Worm (Caenorhabditis elegans) whole organism, young adult: ENCODE data around the gene C50B8.4.

Experiments used
- C06A6.2 ChIP-seq: fragments of 200-800 bp; sonication (Bioruptor generic); conservative IDR thresholded peaks from 2 replicates; pipeline ENCODE4 v1.3.6; 2022; ENCODE audit warnings: missing genetic modification characterization, missing compliant biosample characterization
- F39B2.1 ChIP-seq: fragments of 200-800 bp; sonication (Bioruptor generic); IDR thresholded peaks from 2 replicates; pipeline ENCODE4 v1.3.6; 2022; ENCODE audit warnings: missing genetic modification reagents, missing genetic modification characterization, missing compliant biosample characterization
- F49E8.2 ChIP-seq: sonication (generic microtip); optimal IDR thresholded peaks from 3 replicates; lab custom pipeline; 2017; ENCODE audit warnings: missing genetic modification characterization, mild to moderate bottlenecking, missing compliant biosample characterization, antibody characterized with exemption, moderate library complexity; ENCODE audit not compliant: insufficient read depth
- F52B5.7 ChIP-seq: sonication (generic microtip); optimal IDR thresholded peaks from 2 replicates; lab custom pipeline; 2016; ENCODE audit warnings: mild to moderate bottlenecking, missing genetic modification characterization, missing compliant biosample characterization
- F55B11.4 ChIP-seq: sonication (generic microtip); optimal IDR thresholded peaks from 2 replicates; lab custom pipeline; 2016; ENCODE audit warnings: missing compliant biosample characterization, missing genetic modification characterization, borderline replicate concordance; ENCODE audit not compliant: insufficient read depth
- F57A8.1 ChIP-seq: fragments of 200-800 bp; sonication (Bioruptor generic); optimal IDR thresholded peaks from 2 replicates; lab custom pipeline; 2018; ENCODE audit warnings: mild to moderate bottlenecking, missing genetic modification characterization, moderate library complexity, missing compliant biosample characterization
- K11D2.4 ChIP-seq: fragments of 200-800 bp; sonication (Bioruptor generic); IDR thresholded peaks from 2 replicates; pipeline ENCODE4 v1.3.6; 2022; ENCODE audit warnings: missing genetic modification reagents, missing genetic modification characterization, missing compliant biosample characterization
- ZK185.1 ChIP-seq: sonication (generic microtip); optimal IDR thresholded peaks from 2 replicates; lab custom pipeline; 2016; ENCODE audit warnings: mild to moderate bottlenecking, missing genetic modification characterization, missing compliant biosample characterization; ENCODE audit not compliant: poor library complexity, severe bottlenecking
- ama-1 ChIP-seq, 3 experiments: fragments of 150-350 bp in 1 of 3; sonication (generic microtip) in 2 of 3; optimal IDR thresholded peaks; 2 replicates each; lab custom pipeline; 2014 to 2018; ENCODE audit warnings: missing biosample characterization in 2 of 3, missing genetic modification characterization in 2 of 3, missing genetic modification reagents in 2 of 3
- aptf-3 ChIP-seq: fragments of 200-800 bp; sonication (Bioruptor generic); IDR thresholded peaks from 2 replicates; pipeline ENCODE4 v1.3.6; 2022; ENCODE audit warnings: missing genetic modification characterization, missing compliant biosample characterization
- atf-7 ChIP-seq: sonication (generic microtip); optimal IDR thresholded peaks from 2 replicates; lab custom pipeline; 2017; ENCODE audit warnings: mild to moderate bottlenecking, missing genetic modification characterization, missing compliant biosample characterization
- attf-5 ChIP-seq: fragments of 200-800 bp; sonication (Bioruptor generic); optimal IDR thresholded peaks from 2 replicates; lab custom pipeline; 2018; ENCODE audit warnings: mild to moderate bottlenecking, missing genetic modification characterization, missing compliant biosample characterization
- attf-6 ChIP-seq: fragments of 200-800 bp; sonication (Bioruptor generic); IDR thresholded peaks from 2 replicates; pipeline ENCODE4 v1.3.6; 2022; ENCODE audit warnings: missing genetic modification reagents, missing genetic modification characterization, missing compliant biosample characterization
- bed-1 ChIP-seq: fragments of 200-800 bp; sonication (Bioruptor generic); IDR thresholded peaks from 2 replicates; pipeline ENCODE4 v1.3.6; 2022; ENCODE audit warnings: missing genetic modification reagents, missing genetic modification characterization, missing compliant biosample characterization
- ccch-3 ChIP-seq: fragments of 200-800 bp; sonication (Bioruptor generic); optimal IDR thresholded peaks from 2 replicates; lab custom pipeline; 2018; ENCODE audit warnings: mild to moderate bottlenecking, missing genetic modification characterization, missing compliant biosample characterization
- ceh-100 ChIP-seq: fragments of 200-800 bp; sonication (Bioruptor generic); IDR thresholded peaks from 2 replicates; pipeline ENCODE4 v1.3.6; 2022; ENCODE audit warnings: missing genetic modification reagents, missing genetic modification characterization, missing compliant biosample characterization
- ceh-91 ChIP-seq: fragments of 200-800 bp; sonication (Bioruptor generic); IDR thresholded peaks from 2 replicates; pipeline ENCODE4 v1.3.6; 2022; ENCODE audit warnings: missing genetic modification reagents, missing genetic modification characterization, missing compliant biosample characterization
- dpff-1 ChIP-seq: sonication (generic microtip); optimal IDR thresholded peaks from 2 replicates; lab custom pipeline; 2017; ENCODE audit warnings: mild to moderate bottlenecking, missing genetic modification characterization, missing compliant biosample characterization
- dpl-1 ChIP-seq: fragments of 150-350 bp; optimal IDR thresholded peaks from 2 replicates; lab custom pipeline; 2014; ENCODE audit warnings: missing biosample characterization, missing genetic modification reagents, missing genetic modification characterization
- egl-44 ChIP-seq: fragments of 200-800 bp; sonication (Bioruptor generic); IDR thresholded peaks from 2 replicates; pipeline ENCODE4 v1.3.6; 2022; ENCODE audit warnings: missing genetic modification reagents, missing genetic modification characterization, missing compliant biosample characterization
- egrh-3 ChIP-seq: fragments of 200-800 bp; sonication (Bioruptor generic); IDR thresholded peaks from 2 replicates; pipeline ENCODE4 v1.3.6; 2022; ENCODE audit warnings: missing genetic modification reagents, missing genetic modification characterization, missing compliant biosample characterization
- ekl-4 ChIP-seq: fragments of 200-800 bp; sonication (Bioruptor generic); IDR thresholded peaks from 2 replicates; pipeline ENCODE4 v1.3.6; 2022; ENCODE audit warnings: missing genetic modification reagents, missing genetic modification characterization, missing compliant biosample characterization
- gei-17 ChIP-seq: fragments of 200-800 bp; sonication (Bioruptor generic); optimal IDR thresholded peaks from 2 replicates; lab custom pipeline; 2018; ENCODE audit warnings: mild to moderate bottlenecking, missing genetic modification characterization, missing compliant biosample characterization
- him-1 ChIP-seq: sonication (generic microtip); optimal IDR thresholded peaks from 2 replicates; lab custom pipeline; 2016; ENCODE audit warnings: missing genotype, missing genetic modification reagents, missing genetic modification characterization, missing compliant biosample characterization
- hlh-26 ChIP-seq: fragments of 200-800 bp; sonication (Bioruptor generic); conservative IDR thresholded peaks from 2 replicates; pipeline ENCODE4 v1.3.6; 2022; ENCODE audit warnings: missing genetic modification reagents, missing genetic modification characterization, missing compliant biosample characterization
- hmg-20 ChIP-seq: fragments of 200-800 bp; sonication (Bioruptor generic); IDR thresholded peaks from 2 replicates; pipeline ENCODE4 v1.3.6; 2022; ENCODE audit warnings: missing genetic modification reagents, missing genetic modification characterization, missing compliant biosample characterization
- lag-1 ChIP-seq: fragments of 200-800 bp; sonication (Bioruptor generic); IDR thresholded peaks from 2 replicates; pipeline ENCODE4 v1.3.6; 2022; ENCODE audit warnings: missing genetic modification reagents, missing genetic modification characterization, missing compliant biosample characterization
- lir-1 ChIP-seq: fragments of 200-800 bp; sonication (Bioruptor generic); conservative IDR thresholded peaks from 2 replicates; pipeline ENCODE4 v1.3.6; 2022; ENCODE audit warnings: missing genetic modification reagents, missing genetic modification characterization, missing compliant biosample characterization
- lsl-1 ChIP-seq: fragments of 200-800 bp; sonication (Bioruptor generic); optimal IDR thresholded peaks from 2 replicates; lab custom pipeline; 2018; ENCODE audit warnings: mild to moderate bottlenecking, missing genetic modification characterization, moderate library complexity, missing compliant biosample characterization
- lsy-27 ChIP-seq: sonication (generic microtip); optimal IDR thresholded peaks from 2 replicates; lab custom pipeline; 2017; ENCODE audit warnings: missing genetic modification characterization, mild to moderate bottlenecking, missing compliant biosample characterization, antibody characterized with exemption, missing genotype, borderline replicate concordance; ENCODE audit not compliant: insufficient read depth
- madf-10 ChIP-seq: sonication (generic microtip); optimal IDR thresholded peaks from 2 replicates; lab custom pipeline; 2016; ENCODE audit warnings: mild to moderate bottlenecking, missing genetic modification characterization, missing compliant biosample characterization
- madf-3 ChIP-seq: fragments of 200-800 bp; sonication (Bioruptor generic); IDR thresholded peaks from 2 replicates; pipeline ENCODE4 v1.3.6; 2022; ENCODE audit warnings: missing genetic modification reagents, missing genetic modification characterization, missing compliant biosample characterization
- madf-8 ChIP-seq: fragments of 200-800 bp; sonication (Bioruptor generic); conservative IDR thresholded peaks from 2 replicates; pipeline ENCODE4 v1.3.6; 2022; ENCODE audit warnings: missing genetic modification reagents, missing genetic modification characterization, missing compliant biosample characterization
- mel-28 ChIP-seq: sonication (generic microtip); optimal IDR thresholded peaks from 2 replicates; lab custom pipeline; 2016; ENCODE audit warnings: borderline replicate concordance, mild to moderate bottlenecking, missing genetic modification characterization, missing compliant biosample characterization
- nfya-2 ChIP-seq: fragments of 200-800 bp; sonication (Bioruptor generic); IDR thresholded peaks from 2 replicates; pipeline ENCODE4 v1.3.6; 2022; ENCODE audit warnings: missing genetic modification reagents, missing genetic modification characterization, missing compliant biosample characterization
- nhr-120 ChIP-seq: fragments of 200-800 bp; sonication (Bioruptor generic); IDR thresholded peaks from 2 replicates; pipeline ENCODE4 v1.3.6; 2022; ENCODE audit warnings: missing genetic modification characterization, missing compliant biosample characterization
- nhr-179 ChIP-seq: sonication (generic microtip); optimal IDR thresholded peaks from 2 replicates; lab custom pipeline; 2016; ENCODE audit warnings: mild to moderate bottlenecking, missing genetic modification characterization, missing compliant biosample characterization
- nhr-90 ChIP-seq: sonication (generic microtip); optimal IDR thresholded peaks from 2 replicates; lab custom pipeline; 2016; ENCODE audit warnings: missing genotype, mild to moderate bottlenecking, missing genetic modification characterization, missing compliant biosample characterization
- pbrm-1 ChIP-seq: fragments of 200-800 bp; sonication (Bioruptor generic); IDR thresholded peaks from 2 replicates; pipeline ENCODE4 v1.3.6; 2022; ENCODE audit warnings: missing genetic modification reagents, missing genetic modification characterization, missing compliant biosample characterization
- pha-4 ChIP-seq: fragments of 150-350 bp; sonication (generic microtip); optimal IDR thresholded peaks from 2 replicates; lab custom pipeline; 2014; ENCODE audit warnings: missing biosample characterization, missing genetic modification reagents, missing genetic modification characterization
- rcor-1 ChIP-seq: fragments of 200-800 bp; sonication (Bioruptor generic); IDR thresholded peaks from 2 replicates; pipeline ENCODE4 v1.3.6; 2022; ENCODE audit warnings: missing genetic modification reagents, missing genetic modification characterization, missing compliant biosample characterization
- sea-2 ChIP-seq: fragments of 200-800 bp; sonication (Bioruptor generic); IDR thresholded peaks from 2 replicates; pipeline ENCODE4 v1.3.6; 2022; ENCODE audit warnings: missing genetic modification characterization, missing compliant biosample characterization
- snpc-3.4 ChIP-seq: sonication (generic microtip); optimal IDR thresholded peaks from 2 replicates; lab custom pipeline; 2017; ENCODE audit warnings: missing genetic modification characterization, mild to moderate bottlenecking, missing compliant biosample characterization, antibody characterized with exemption, moderate library complexity, missing genotype, missing genetic modification reagents
- somi-1 ChIP-seq: fragments of 200-800 bp; sonication (Bioruptor generic); optimal IDR thresholded peaks from 2 replicates; lab custom pipeline; 2018; ENCODE audit warnings: mild to moderate bottlenecking, missing genetic modification characterization, missing compliant biosample characterization
- tbx-9 ChIP-seq: sonication (generic microtip); optimal IDR thresholded peaks from 2 replicates; lab custom pipeline; 2016; ENCODE audit warnings: borderline replicate concordance, missing genetic modification characterization, inconsistent platforms, missing compliant biosample characterization
- xnd-1 ChIP-seq: sonication (generic microtip); optimal IDR thresholded peaks from 2 replicates; lab custom pipeline; 2016; ENCODE audit warnings: missing genotype, missing genetic modification reagents, missing genetic modification characterization, missing compliant biosample characterization
- ztf-18 ChIP-seq: sonication (generic microtip); optimal IDR thresholded peaks from 2 replicates; lab custom pipeline; 2016; ENCODE audit warnings: missing genotype, mild to moderate bottlenecking, missing genetic modification characterization, missing compliant biosample characterization
- ztf-6 ChIP-seq: fragments of 200-800 bp; sonication (Bioruptor generic); IDR thresholded peaks from 2 replicates; pipeline ENCODE4 v1.3.6; 2022; ENCODE audit warnings: missing genetic modification reagents, missing genetic modification characterization, missing compliant biosample characterization

The C50B8.4 gene

DNA sequence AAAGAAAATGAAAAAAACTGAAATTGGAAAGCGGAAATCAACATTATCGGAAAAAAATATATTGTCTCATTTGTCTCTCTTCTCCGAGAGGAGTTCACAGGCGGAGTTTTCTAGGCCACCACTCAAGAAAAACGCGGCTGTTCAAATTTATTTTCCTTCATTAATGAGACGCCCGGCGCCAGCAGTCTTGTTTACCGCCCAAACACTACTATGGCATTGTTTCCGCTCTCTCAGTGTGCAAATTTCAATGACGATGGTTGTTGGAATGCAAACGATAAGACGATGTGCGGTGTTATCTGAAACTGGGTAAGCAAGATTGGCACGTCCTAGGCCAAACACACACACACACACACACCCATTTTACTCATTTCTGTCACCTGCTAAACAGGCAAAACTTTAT lies 15.1 kb upstream of the C50B8.4 start, which contains the start of gene cav-2 (continued):
- no peak for TF ChIP-seq hlh-26 (GFP tag; lab: Robert Waterston, UW)
- no peak for TF ChIP-seq lsy-27 (tag; lab: Kevin White, UChicago)
- no peak for TF ChIP-seq attf-6 (GFP tag; lab: Robert Waterston, UW)
- TF ChIP-seq ceh-91 (GFP tag; lab: Robert Waterston, UW): no peak
- no peak for TF ChIP-seq nhr-90 (tag; lab: Kevin White, UChicago)
- TF ChIP-seq ekl-4 (GFP tag; lab: Robert Waterston, UW): 0 out of 2 replicates have a peak, but pooled peaks have one; percentile 52
- TF ChIP-seq bed-1 (GFP tag; lab: Robert Waterston, UW): no peak
- TF ChIP-seq F57A8.1 (GFP tag; lab: Kevin White, UChicago): no peak
- TF ChIP-seq lag-1 (GFP tag; lab: Robert Waterston, UW): 0 out of 2 replicates have a peak, but pooled peaks have one; percentile 66
- TF ChIP-seq rcor-1: peak; percentile 71
- TF ChIP-seq attf-5 (GFP tag; lab: Kevin White, UChicago): peak; percentile 78
- TF ChIP-seq mel-28 (tag; lab: Kevin White, UChicago): no peak
- peak; percentile 4 for TF ChIP-seq xnd-1
- peak; percentile 36 for TF ChIP-seq lsl-1 (GFP tag; lab: Kevin White, UChicago)
- TF ChIP-seq pbrm-1: 0 out of 2 replicates have a peak, but pooled peaks have one; percentile 32
- TF ChIP-seq nhr-120 (GFP tag; lab: Robert Waterston, UW): 0 out of 2 replicates have a peak, but pooled peaks have one; percentile 53
- no peak; the same call in 1 of the 2 replicates for TF ChIP-seq madf-3 (GFP tag; lab: Robert Waterston, UW)
- TF ChIP-seq hmg-20: peak; percentile 66; the same call in 1 of the 2 replicates
- TF ChIP-seq lir-1 (GFP tag; lab: Robert Waterston, UW): peak; percentile 60
- TF ChIP-seq ztf-18 (tag; lab: Kevin White, UChicago): peak; percentile 6
- no peak for TF ChIP-seq nhr-179 (tag; lab: Kevin White, UChicago)
- TF ChIP-seq F55B11.4 (tag; lab: Kevin White, UChicago): no peak
- TF ChIP-seq dpff-1: no peak
- no peak for TF ChIP-seq sea-2
- peak; percentile 61 for TF ChIP-seq him-1 (tag; lab: Kevin White, UChicago)
- TF ChIP-seq tbx-9 (tag; lab: Kevin White, UChicago): no peak
- TF ChIP-seq aptf-3: no peak
- no peak for TF ChIP-seq nfya-2 (GFP tag; lab: Robert Waterston, UW)
- no peak for TF ChIP-seq egrh-3 (GFP tag; lab: Robert Waterston, UW)
- TF ChIP-seq ztf-6 (GFP tag; lab: Robert Waterston, UW): no peak
- no peak for TF ChIP-seq somi-1 (GFP tag; lab: Kevin White, UChicago)
- peak; percentile 74 for TF ChIP-seq atf-7
- no peak for TF ChIP-seq snpc-3.4 (tag; lab: Kevin White, UChicago)
- peak; percentile 45 for TF ChIP-seq madf-8 (GFP tag; lab: Robert Waterston, UW)
- TF ChIP-seq ZK185.1: peak; percentile 89
- TF ChIP-seq egl-44: peak; percentile 33; the same call in 1 of the 2 replicates
- TF ChIP-seq pha-4 (tag; lab: Kevin White, UChicago): no peak
- TF ChIP-seq ama-1 (optimal IDR thresholded peaks at IDR 0.05; lab: Kevin White, UChicago): no peak
- TF ChIP-seq ama-1 (GFP tag; optimal IDR thresholded peaks at IDR 0.05; lab: Kevin White, UChicago): no peak
- TF ChIP-seq ccch-3 (GFP tag; lab: Kevin White, UChicago): no peak
- TF ChIP-seq F49E8.2 (tag; lab: Kevin White, UChicago): no peak
- peak; percentile 27 for TF ChIP-seq madf-10
- 0 out of 2 replicates have a peak, but pooled peaks have one; percentile 28 for TF ChIP-seq C06A6.2
- no peak for TF ChIP-seq K11D2.4
- TF ChIP-seq dpl-1 (GFP tag; lab: Kevin White, UChicago): peak; percentile 80
- TF ChIP-seq gei-17 (GFP tag; lab: Kevin White, UChicago): peak; percentile 9
- TF ChIP-seq F52B5.7 (tag; lab: Kevin White, UChicago): no peak
- 0 out of 2 replicates have a peak, but pooled peaks have one; percentile 45 for TF ChIP-seq ceh-100 (GFP tag; lab: Robert Waterston, UW)
- TF ChIP-seq F39B2.1: no peak
